Worm (Caenorhabditis elegans) whole organism, mixed stage, embryonic: ENCODE measurements around the gene Y43C5B.2.
A peak's percentile ranks its signal among the peaks of the same experiment; 100 is the strongest.

Experiments
- blmp-1 ChIP-seq: fragments of 150-350 bp; optimal IDR thresholded peaks from 2 replicates; lab custom pipeline; 2014; ENCODE audit warnings: missing biosample characterization, missing genetic modification characterization
- ceh-43 ChIP-seq: fragments of 200-800 bp; sonication (Bioruptor generic); optimal IDR thresholded peaks from 2 replicates; lab custom pipeline; 2018; ENCODE audit warnings: mild to moderate bottlenecking, missing genetic modification characterization, moderate library complexity, missing compliant biosample characterization
- elt-1 ChIP-seq: sonication (generic microtip); optimal IDR thresholded peaks from 2 replicates; lab custom pipeline; 2017; ENCODE audit warnings: missing genetic modification characterization, mild to moderate bottlenecking, missing compliant biosample characterization, antibody characterized with exemption, moderate library complexity, borderline replicate concordance; ENCODE audit not compliant: insufficient read depth
- flh-1 ChIP-seq: fragments of 200-800 bp; sonication (Bioruptor generic); optimal IDR thresholded peaks from 2 replicates; lab custom pipeline; 2018; ENCODE audit warnings: mild to moderate bottlenecking, missing genetic modification characterization, moderate library complexity, missing compliant biosample characterization
- lin-13 ChIP-seq: fragments of 150-350 bp; optimal IDR thresholded peaks from 2 replicates; lab custom pipeline; 2014; ENCODE audit warnings: missing biosample characterization, missing genetic modification characterization
- lsy-2 ChIP-seq: fragments of 150-350 bp; optimal IDR thresholded peaks from 2 replicates; lab custom pipeline; 2014; ENCODE audit warnings: missing biosample characterization, missing genetic modification characterization
- mab-5 ChIP-seq: fragments of 150-350 bp; optimal IDR thresholded peaks from 2 replicates; lab custom pipeline; 2014; ENCODE audit warnings: missing biosample characterization, missing genetic modification characterization
- mep-1 ChIP-seq: fragments of 150-350 bp; optimal IDR thresholded peaks from 2 replicates; lab custom pipeline; 2017; ENCODE audit warnings: missing biosample characterization, missing genetic modification reagents, missing genetic modification characterization, inconsistent platforms
- nhr-12 ChIP-seq: fragments of 150-350 bp; optimal IDR thresholded peaks from 2 replicates; lab custom pipeline; 2014; ENCODE audit warnings: missing biosample characterization, missing genetic modification characterization
- nhr-28 ChIP-seq: fragments of 150-350 bp; optimal IDR thresholded peaks from 2 replicates; lab custom pipeline; 2014; ENCODE audit warnings: missing biosample characterization, missing genetic modification characterization
- pha-4 ChIP-seq: fragments of 150-350 bp; optimal IDR thresholded peaks from 2 replicates; lab custom pipeline; 2018; ENCODE audit warnings: missing biosample characterization, missing genetic modification reagents, missing genetic modification characterization
- snpc-4 ChIP-seq: fragments of 150-350 bp; optimal IDR thresholded peaks from 2 replicates; lab custom pipeline; 2014; ENCODE audit warnings: missing biosample characterization, missing genetic modification characterization
- unc-39 ChIP-seq: fragments of 150-350 bp; optimal IDR thresholded peaks from 2 replicates; lab custom pipeline; 2014; ENCODE audit warnings: missing biosample characterization, missing genetic modification characterization
- zip-8 ChIP-seq: fragments of 150-350 bp; optimal IDR thresholded peaks from 2 replicates; lab custom pipeline; 2014; ENCODE audit warnings: missing biosample characterization, missing genetic modification characterization

- TF ChIP-seq ceh-43 (GFP tag; lab: Kevin White, UChicago): no peak
- no peak for TF ChIP-seq blmp-1 (tag; lab: Kevin White, UChicago)
- TF ChIP-seq flh-1 (GFP tag; lab: Kevin White, UChicago): no peak
- no peak for TF ChIP-seq zip-8 (tag; lab: Kevin White, UChicago)
- no peak for TF ChIP-seq unc-39 (tag; lab: Kevin White, UChicago)
- no peak for TF ChIP-seq lin-13 (tag; lab: Kevin White, UChicago)
- no peak for TF ChIP-seq elt-1 (tag; lab: Kevin White, UChicago)
- TF ChIP-seq mep-1 (tag; lab: Kevin White, UChicago): peak; percentile 22
- no peak for TF ChIP-seq nhr-28 (tag; lab: Kevin White, UChicago)
- no peak for TF ChIP-seq lsy-2 (tag; lab: Kevin White, UChicago)
- TF ChIP-seq nhr-12 (tag; lab: Kevin White, UChicago): no peak
- TF ChIP-seq snpc-4 (tag; lab: Kevin White, UChicago): no peak
- TF ChIP-seq pha-4 (tag; lab: Kevin White, UChicago): no peak
- TF ChIP-seq mab-5 (tag; lab: Kevin White, UChicago): no peak
These were observed 7.5 kb downstream of the Y43C5B.2 start for ce11 chrIV:10344621-10345020.
